Fruit fly (Drosophila melanogaster): ENCODE results near the gene mRpL47.
A peak's percentile ranks its signal among the peaks of the same experiment; 100 is the strongest.

The mRpL47 gene

DNA sequence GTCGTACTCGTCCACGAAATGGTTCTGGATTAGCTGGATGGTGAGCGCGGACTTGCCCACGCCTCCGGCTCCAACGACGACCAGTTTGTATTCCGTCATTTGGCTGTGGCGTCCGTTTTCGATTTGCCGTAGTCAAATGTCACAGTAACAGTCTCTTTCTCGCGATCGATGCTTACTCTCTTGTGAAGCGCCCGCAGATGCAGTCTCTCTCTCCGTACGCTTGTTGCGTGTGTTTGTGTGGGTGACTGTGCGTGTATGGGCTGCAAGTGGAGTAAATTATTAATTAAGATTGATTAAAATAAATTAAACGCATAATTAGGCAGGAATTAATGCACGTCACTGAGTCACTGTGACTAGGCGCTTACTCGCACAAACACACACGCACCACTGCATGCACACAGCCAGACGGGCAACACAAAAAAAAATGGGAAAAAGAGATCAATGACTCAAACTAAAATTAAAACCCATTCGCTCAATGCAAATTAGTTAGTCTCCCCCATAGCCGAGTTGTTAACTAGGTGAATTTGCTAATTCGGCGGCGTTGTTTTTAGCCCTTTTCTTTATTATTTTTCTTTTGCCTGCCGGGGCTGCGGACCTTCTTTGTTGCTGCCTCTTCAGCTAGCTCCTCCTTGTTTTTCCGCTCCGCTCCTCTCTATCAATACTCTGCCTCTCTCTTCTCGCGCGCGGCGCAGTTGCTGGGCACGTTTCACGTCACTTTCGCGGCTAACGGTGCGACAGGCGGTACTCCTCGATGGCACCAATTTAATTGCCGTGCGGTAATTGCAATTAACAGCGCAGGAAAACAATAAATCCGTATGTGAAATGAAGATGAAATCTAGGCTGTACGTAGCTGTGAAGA, 3.3 kb downstream of the mRpL47 start:
- peak in 1 of 2 experiments; percentile 12 for TF ChIP-seq EcR (GFP tag; optimal IDR thresholded peaks at IDR 0.05)
- no peak for TF ChIP-seq CG8478 (optimal IDR thresholded peaks at IDR 0.05)
- TF ChIP-seq psq (optimal IDR thresholded peaks at IDR 0.05) = no peak
- no peak for TF ChIP-seq usp (GFP tag; optimal IDR thresholded peaks at IDR 0.05)
- peak; percentile 61 for TF ChIP-seq Dll (optimal IDR thresholded peaks at IDR 0.05)

DNA sequence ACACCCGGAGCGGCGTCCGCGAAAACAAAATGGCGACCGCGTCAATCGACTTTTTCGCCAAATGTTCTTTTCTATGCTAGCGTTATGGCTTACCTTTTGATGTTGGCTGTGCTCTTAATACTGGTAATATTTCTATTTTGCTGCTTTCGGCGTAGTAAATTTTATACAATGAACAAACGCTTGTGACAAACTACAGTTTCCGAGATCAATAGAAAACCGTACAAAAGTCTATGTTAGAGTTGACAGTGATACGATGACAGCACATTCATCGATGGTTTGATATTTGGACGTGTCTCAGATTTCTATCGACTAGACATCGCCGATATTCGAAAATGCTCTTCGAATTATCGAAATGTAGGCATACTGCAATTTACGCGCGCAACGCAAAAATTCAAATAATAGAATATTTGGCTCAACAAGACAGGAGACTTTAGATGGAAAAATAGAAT, 5.6 kb downstream of the mRpL47 start, which contains the start of gene rump:
rump (minus strand) TSS at position 255 of the 449 bp plus-strand sequence.
- TF ChIP-seq CG8478 (optimal IDR thresholded peaks at IDR 0.05) (no peak), pan (optimal IDR thresholded peaks at IDR 0.05) (no peak), EcR (GFP tag; optimal IDR thresholded peaks at IDR 0.05) (no peak), usp (GFP tag; optimal IDR thresholded peaks at IDR 0.05) (no peak), psq (optimal IDR thresholded peaks at IDR 0.05) (no peak), Dll (optimal IDR thresholded peaks at IDR 0.05) (no peak)

DNA sequence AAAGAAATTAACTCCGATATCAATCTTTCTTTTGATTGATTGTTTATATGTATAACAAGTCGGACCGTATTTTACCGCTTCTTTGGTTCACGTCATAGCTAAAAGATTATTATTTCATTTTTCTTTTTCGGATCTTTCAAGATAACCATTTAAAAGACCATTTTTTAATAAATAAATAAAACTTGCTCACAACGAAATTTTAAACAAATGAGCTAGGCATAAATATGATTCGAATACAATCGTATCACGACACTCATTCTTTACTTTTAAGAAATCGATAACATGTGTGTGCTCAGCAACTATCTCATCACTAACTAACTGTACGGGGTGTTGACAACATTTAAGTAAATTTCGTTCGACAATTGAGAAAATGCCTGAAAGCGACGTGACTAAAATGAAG, 11.4 kb downstream of the mRpL47 start, which contains the start of gene CG8149:
CG8149 (plus strand) TSS at position 302 of the 400 bp plus-strand sequence.
- TF ChIP-seq pan (optimal IDR thresholded peaks at IDR 0.05) = no peak
- no peak for TF ChIP-seq Dll (optimal IDR thresholded peaks at IDR 0.05)
- no peak for TF ChIP-seq CG8478 (optimal IDR thresholded peaks at IDR 0.05)
- no peak for TF ChIP-seq EcR (GFP tag; optimal IDR thresholded peaks at IDR 0.05)
- no peak for TF ChIP-seq usp (GFP tag; optimal IDR thresholded peaks at IDR 0.05)
- TF ChIP-seq psq (optimal IDR thresholded peaks at IDR 0.05) = no peak

DNA sequence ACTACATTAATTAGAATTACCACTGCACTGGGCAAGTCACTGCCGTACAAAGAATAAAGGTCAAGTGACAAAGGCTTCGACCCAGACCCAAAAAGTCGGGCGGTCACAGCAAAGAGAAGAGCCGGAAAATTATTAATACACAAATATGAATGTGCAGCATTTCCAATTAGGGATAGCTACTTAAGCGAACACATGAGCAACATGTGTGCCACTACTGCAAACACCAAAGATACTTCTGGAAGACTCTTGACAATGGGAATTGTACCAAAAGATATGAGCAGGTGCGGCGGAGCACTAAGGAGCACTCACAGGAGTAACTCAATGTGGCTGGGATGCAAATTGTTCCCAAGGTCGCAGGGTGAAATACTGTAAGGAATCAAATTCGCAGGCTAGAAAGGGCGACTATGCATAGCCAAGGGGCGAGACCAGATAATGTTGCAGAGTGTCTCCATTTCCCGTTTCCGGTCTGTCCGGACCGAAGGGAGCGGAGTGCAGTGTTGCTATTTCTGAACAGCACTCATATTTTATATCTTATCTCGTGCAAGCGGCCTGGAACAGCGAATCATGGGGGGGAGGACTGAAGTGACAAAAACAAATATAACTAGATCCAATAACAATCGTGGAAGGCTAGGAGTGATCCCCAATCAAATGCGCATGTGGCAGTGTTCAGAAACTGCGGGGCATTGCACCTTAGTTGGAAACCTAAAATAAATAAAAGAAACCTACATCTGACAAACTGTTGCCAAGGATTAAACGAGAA, 12.2 kb downstream of the mRpL47 start:
- no peak for TF ChIP-seq pan (optimal IDR thresholded peaks at IDR 0.05)
- TF ChIP-seq EcR (GFP tag; optimal IDR thresholded peaks at IDR 0.05) = peak in 1 of 2 experiments; percentile 16
- TF ChIP-seq CG8478 (optimal IDR thresholded peaks at IDR 0.05) = no peak
- no peak for TF ChIP-seq psq (optimal IDR thresholded peaks at IDR 0.05)
- no peak for TF ChIP-seq usp (GFP tag; optimal IDR thresholded peaks at IDR 0.05)
- TF ChIP-seq Dll (optimal IDR thresholded peaks at IDR 0.05) = no peak

DNA sequence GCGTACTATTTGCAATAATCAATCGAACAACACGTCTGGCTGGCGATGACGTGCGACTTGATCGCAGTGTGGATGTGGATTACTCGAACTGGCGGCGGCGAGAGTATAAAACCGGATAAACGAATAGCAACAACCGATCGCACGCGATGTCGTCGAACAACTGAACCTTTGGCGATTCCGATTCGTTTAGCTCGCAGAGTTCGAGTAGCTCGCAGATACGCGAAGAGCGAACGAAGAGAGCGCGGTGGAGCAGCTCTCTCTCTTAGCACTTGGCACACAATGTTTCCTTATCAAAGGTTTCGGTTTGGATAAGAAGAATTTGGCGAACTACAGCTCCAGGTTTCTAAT, 13.3 kb downstream of the mRpL47 start, which contains the start of gene RhoL:
RhoL (minus strand) TSS at position 166 of the 348 bp plus-strand sequence.
- TF ChIP-seq Dll (optimal IDR thresholded peaks at IDR 0.05) (no peak), usp (GFP tag; optimal IDR thresholded peaks at IDR 0.05) (no peak), CG8478 (optimal IDR thresholded peaks at IDR 0.05) (no peak), EcR (GFP tag; optimal IDR thresholded peaks at IDR 0.05) (no peak), psq (optimal IDR thresholded peaks at IDR 0.05) (no peak)

DNA sequence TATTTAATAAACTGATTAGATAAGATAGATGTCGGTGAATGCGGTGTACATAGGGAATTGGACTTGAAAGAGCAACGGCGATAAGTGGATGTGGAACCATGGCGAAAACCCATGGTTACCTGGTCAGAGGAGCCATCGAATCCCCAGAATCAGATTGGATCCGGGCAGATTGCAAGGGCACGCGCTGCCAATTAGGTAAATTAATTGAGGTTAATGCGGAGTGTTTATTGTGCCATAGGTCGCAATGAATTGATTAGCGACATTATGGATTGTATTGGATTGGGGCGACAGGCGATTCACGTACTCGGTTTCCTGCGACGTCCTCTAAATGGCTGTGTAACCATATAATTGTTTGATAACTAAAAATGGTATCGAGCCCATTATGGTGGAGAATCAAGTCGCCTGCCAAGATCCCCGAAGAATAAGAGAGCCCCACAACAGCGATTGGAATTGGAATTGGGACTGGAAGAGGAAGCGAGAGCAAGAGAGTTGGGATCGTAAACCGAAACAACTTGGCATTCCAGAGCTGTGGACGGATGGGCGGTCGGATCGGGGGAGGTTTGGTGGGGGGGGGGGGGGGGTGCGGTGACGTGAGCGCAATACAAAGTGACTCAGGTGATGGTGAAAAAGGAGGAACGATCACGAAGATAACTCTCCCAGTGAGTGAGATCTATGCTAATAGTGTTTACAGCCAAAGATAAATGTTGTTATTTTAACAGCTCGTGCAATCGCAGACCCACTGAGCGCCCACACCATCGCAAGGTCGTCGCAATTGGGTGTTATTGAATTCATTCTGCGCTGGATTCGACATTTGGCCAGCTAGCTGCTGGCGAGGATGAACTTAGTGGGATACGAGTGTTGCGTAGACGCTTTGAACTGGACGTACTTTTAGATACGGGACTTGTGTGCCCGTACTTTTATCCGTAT, 14.0 kb downstream of the mRpL47 start:
- no peak for TF ChIP-seq pan (optimal IDR thresholded peaks at IDR 0.05)
- no peak for TF ChIP-seq psq (optimal IDR thresholded peaks at IDR 0.05)
- TF ChIP-seq EcR (GFP tag; optimal IDR thresholded peaks at IDR 0.05) = no peak
- TF ChIP-seq Dll (optimal IDR thresholded peaks at IDR 0.05) = no peak
- TF ChIP-seq usp (GFP tag; optimal IDR thresholded peaks at IDR 0.05) = no peak
- TF ChIP-seq CG8478 (optimal IDR thresholded peaks at IDR 0.05) = no peak

DNA sequence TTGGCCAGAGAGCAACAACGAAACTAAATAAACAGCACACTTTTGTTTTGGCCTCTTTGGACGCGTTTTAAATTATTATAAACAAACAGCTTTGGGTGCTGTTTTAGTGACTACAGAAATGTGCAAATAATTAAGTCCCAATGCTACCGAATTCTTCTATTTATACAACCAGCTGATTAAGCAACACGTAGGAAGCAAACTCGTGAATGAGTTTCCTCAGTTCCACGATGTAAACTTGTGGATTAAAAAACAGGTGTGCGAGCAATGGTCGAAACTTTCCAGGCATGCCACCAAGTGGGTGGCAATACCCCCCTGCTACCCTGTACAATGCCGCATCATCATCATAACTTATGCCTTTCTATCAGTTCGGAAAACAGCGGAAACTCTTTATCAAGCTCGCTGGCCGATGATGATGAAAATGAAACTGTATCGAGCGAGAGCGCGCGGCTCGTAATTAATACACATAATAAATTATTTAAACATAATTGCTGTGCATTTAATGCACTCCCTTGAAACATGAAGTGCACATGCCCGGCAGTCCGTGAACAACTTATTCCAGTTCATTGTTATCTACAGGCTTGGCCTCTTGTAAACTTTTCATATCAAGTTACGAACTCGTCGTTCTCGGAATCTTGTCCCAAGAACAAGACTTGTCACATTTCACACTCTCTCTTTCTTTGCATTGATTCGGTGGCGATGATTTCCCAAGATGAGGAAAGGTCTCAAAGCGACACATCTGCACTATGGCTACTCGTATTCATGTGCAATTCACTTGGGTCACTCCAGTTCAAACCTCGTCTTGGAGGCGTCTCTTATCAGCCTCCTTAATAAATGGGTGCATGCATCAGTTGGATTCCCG, 15.3 kb downstream of the mRpL47 start:
- TF ChIP-seq usp (GFP tag; optimal IDR thresholded peaks at IDR 0.05) (no peak), EcR (GFP tag; optimal IDR thresholded peaks at IDR 0.05) (no peak), Dll (optimal IDR thresholded peaks at IDR 0.05) (no peak), pan (optimal IDR thresholded peaks at IDR 0.05) (no peak), psq (optimal IDR thresholded peaks at IDR 0.05) (no peak), CG8478 (optimal IDR thresholded peaks at IDR 0.05) (no peak)

DNA sequence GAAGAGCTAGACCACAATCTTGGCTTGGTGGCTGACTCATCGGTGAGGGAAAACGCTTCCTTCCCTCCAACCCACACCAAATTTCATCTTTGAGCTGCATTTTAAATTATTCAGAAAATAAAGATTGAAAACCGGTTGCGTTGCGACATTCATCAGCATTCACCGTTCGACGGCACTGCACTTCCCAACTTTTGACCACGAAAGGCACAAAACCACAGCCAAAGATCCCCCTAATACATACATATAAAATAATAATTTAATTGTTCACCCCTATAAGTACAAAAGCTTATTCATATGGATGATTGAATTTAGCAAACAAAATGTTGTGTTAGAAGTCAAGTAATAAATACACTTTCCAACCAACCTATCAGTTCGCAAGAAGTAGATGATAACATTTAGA, 16.5 kb downstream of the mRpL47 start:
- TF ChIP-seq psq (optimal IDR thresholded peaks at IDR 0.05) = no peak
- no peak for TF ChIP-seq pan (optimal IDR thresholded peaks at IDR 0.05)
- no peak for TF ChIP-seq CG8478 (optimal IDR thresholded peaks at IDR 0.05)

DNA sequence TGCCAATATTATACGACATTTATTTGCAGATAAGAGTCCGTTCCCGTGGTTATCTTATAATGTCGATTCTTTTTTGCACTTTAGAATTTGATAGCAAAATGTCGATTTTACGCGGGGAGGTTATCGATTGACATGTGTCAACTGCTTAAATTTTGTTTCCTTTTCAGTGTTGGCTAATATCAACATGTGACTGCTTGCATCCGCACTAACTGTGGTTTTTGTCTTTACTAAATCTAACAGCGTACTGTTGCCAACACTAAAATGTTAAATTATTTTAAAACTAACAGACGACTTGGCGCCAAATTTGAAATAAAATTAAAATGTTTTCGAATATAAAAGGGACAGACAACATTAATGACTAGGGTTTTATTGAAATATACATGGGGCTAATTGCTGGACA, 19.0 kb downstream of the mRpL47 start:
- no peak for TF ChIP-seq psq (optimal IDR thresholded peaks at IDR 0.05)
- no peak for TF ChIP-seq usp (GFP tag; optimal IDR thresholded peaks at IDR 0.05)
- no peak for TF ChIP-seq pan (optimal IDR thresholded peaks at IDR 0.05)
- TF ChIP-seq Dll (optimal IDR thresholded peaks at IDR 0.05) = no peak
- no peak for TF ChIP-seq CG8478 (optimal IDR thresholded peaks at IDR 0.05)
- no peak for TF ChIP-seq EcR (GFP tag; optimal IDR thresholded peaks at IDR 0.05)

DNA sequence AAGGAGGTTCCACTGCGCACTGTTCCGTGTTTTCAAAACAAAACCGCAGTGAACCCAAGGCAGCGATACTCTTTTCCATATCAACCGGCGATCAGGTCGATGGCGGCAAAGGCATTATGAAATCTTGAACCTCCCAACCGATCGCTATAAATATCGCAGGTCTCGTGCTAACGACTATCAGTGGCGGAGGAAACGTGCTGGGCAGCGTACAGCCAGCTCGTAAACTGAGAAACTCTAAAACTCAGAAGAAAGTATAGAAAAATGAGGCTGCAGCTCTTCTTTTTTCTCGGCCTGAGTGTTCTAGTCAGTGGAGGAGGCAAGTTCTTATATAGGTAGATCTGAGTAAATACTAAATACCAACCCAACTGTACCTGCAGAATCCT, 21.1 kb downstream of the mRpL47 start, which contains the start of gene phu:
phu (plus strand) TSS at position 175 of the 383 bp plus-strand sequence.
- TF ChIP-seq pan (optimal IDR thresholded peaks at IDR 0.05) = no peak
